Fruit fly (Drosophila melanogaster) whole organism, embryonic: ENCODE data around the gene Agpat4.

Experiments
- Bgb ChIP-seq: fragments of 200-800 bp; sonication (Bioruptor generic); IDR thresholded peaks from 2 replicates; pipeline ENCODE4 v1.3.6; 2022; ENCODE audit warnings: missing biosample characterization, missing genetic modification characterization; ENCODE audit not compliant: partially characterized antibody
- CG10431 ChIP-seq: fragments of 200-800 bp; sonication (Bioruptor generic); optimal IDR thresholded peaks from 3 replicates; lab custom pipeline; 2018; ENCODE audit warnings: missing biosample characterization, mild to moderate bottlenecking, missing genetic modification characterization
- CG11398 ChIP-seq: fragments of 200-800 bp; sonication (Bioruptor generic); optimal IDR thresholded peaks from 2 replicates; lab custom pipeline; 2016; ENCODE audit warnings: missing biosample characterization, missing genetic modification characterization
- CG11560 ChIP-seq: fragments of 200-800 bp; sonication (Bioruptor generic); IDR thresholded peaks from 3 replicates; pipeline ENCODE4 v1.3.6; 2022; ENCODE audit warnings: missing biosample characterization, missing genetic modification characterization
- CG1233 ChIP-seq: fragments of 200-800 bp; sonication (Bioruptor generic); optimal IDR thresholded peaks from 4 replicates; lab custom pipeline; 2018; ENCODE audit warnings: missing biosample characterization, mild to moderate bottlenecking, missing genetic modification characterization
- CG14441 ChIP-seq: fragments of 200-800 bp; sonication (Bioruptor generic); IDR thresholded peaks from 2 replicates; pipeline ENCODE4 v1.3.6; 2022; ENCODE audit warnings: missing biosample characterization, missing genetic modification characterization
- CG14710 ChIP-seq: fragments of 200-800 bp; sonication (Bioruptor generic); optimal IDR thresholded peaks from 3 replicates; lab custom pipeline; 2019; ENCODE audit warnings: missing biosample characterization, mild to moderate bottlenecking, missing genetic modification characterization, moderate library complexity
- CG15269 ChIP-seq: fragments of 200-800 bp; sonication (Bioruptor generic); optimal IDR thresholded peaks from 2 replicates; lab custom pipeline; 2018; ENCODE audit warnings: missing biosample characterization, mild to moderate bottlenecking, missing genetic modification characterization, moderate library complexity
- CG17328 ChIP-seq: fragments of 200-800 bp; sonication (Bioruptor generic); IDR thresholded peaks from 2 replicates; pipeline ENCODE4 v1.3.6; 2022; ENCODE audit warnings: missing biosample characterization, missing genetic modification characterization
- CG17912 ChIP-seq: fragments of 200-800 bp; sonication (Bioruptor generic); optimal IDR thresholded peaks from 2 replicates; lab custom pipeline; 2018; ENCODE audit warnings: missing biosample characterization, mild to moderate bottlenecking, missing genetic modification characterization
- CG2678 ChIP-seq: fragments of 200-800 bp; sonication (Bioruptor generic); optimal IDR thresholded peaks from 3 replicates; lab custom pipeline; 2019; ENCODE audit warnings: missing biosample characterization, mild to moderate bottlenecking, missing genetic modification characterization, moderate library complexity
- CG2889 ChIP-seq: fragments of 200-800 bp; sonication (Bioruptor generic); IDR thresholded peaks from 3 replicates; pipeline ENCODE4 v1.3.6; 2022; ENCODE audit warnings: missing biosample characterization, missing genetic modification characterization
- CG42726 ChIP-seq: fragments of 200-800 bp; sonication (Bioruptor generic); IDR thresholded peaks from 2 replicates; pipeline ENCODE4 v1.3.6; 2022; ENCODE audit warnings: missing biosample characterization, missing genetic modification characterization; ENCODE audit not compliant: partially characterized antibody
- CG4730 ChIP-seq: fragments of 200-800 bp; sonication (Bioruptor generic); IDR thresholded peaks from 2 replicates; pipeline ENCODE4 v1.3.6; 2022; ENCODE audit warnings: missing biosample characterization, missing genetic modification characterization
- CG5245 ChIP-seq: fragments of 200-800 bp; sonication (Bioruptor generic); optimal IDR thresholded peaks from 3 replicates; lab custom pipeline; 2016; ENCODE audit warnings: missing biosample characterization, missing genetic modification characterization
- CG6683 ChIP-seq: fragments of 200-800 bp; sonication (Bioruptor generic); optimal IDR thresholded peaks from 2 replicates; lab custom pipeline; 2017; ENCODE audit warnings: missing biosample characterization, mild to moderate bottlenecking, missing genetic modification characterization, missing genetic modification reagents
- CG6791 ChIP-seq: fragments of 200-800 bp; sonication (Bioruptor generic); IDR thresholded peaks from 3 replicates; pipeline ENCODE4 v1.3.6; 2022; ENCODE audit warnings: missing biosample characterization, missing genetic modification characterization; ENCODE audit not compliant: partially characterized antibody
- CG7745 ChIP-seq: fragments of 200-800 bp; sonication (Bioruptor generic); optimal IDR thresholded peaks from 2 replicates; lab custom pipeline; 2018; ENCODE audit warnings: missing biosample characterization, mild to moderate bottlenecking, missing genetic modification characterization, moderate library complexity
- CG7786 ChIP-seq: fragments of 200-800 bp; sonication (Bioruptor generic); optimal IDR thresholded peaks from 2 replicates; lab custom pipeline; 2016; ENCODE audit warnings: missing biosample characterization, missing genetic modification characterization
- CG8388 ChIP-seq: fragments of 200-800 bp; sonication (Bioruptor generic); optimal IDR thresholded peaks from 2 replicates; lab custom pipeline; 2019; ENCODE audit warnings: missing biosample characterization, mild to moderate bottlenecking, missing genetic modification characterization, moderate library complexity
- CTCF ChIP-seq: fragments of 200-800 bp; sonication (Bioruptor generic); optimal IDR thresholded peaks from 2 replicates; lab custom pipeline; 2017; ENCODE audit warnings: missing biosample characterization, mild to moderate bottlenecking, missing genetic modification characterization, moderate library complexity
- Camta ChIP-seq: fragments of 200-800 bp; sonication (Bioruptor generic); optimal IDR thresholded peaks from 2 replicates; lab custom pipeline; 2016; ENCODE audit warnings: missing biosample characterization, missing genetic modification characterization
- CkIIα-i1 ChIP-seq: fragments of 200-800 bp; sonication (Bioruptor generic); IDR thresholded peaks from 2 replicates; pipeline ENCODE4 v1.3.6; 2022; ENCODE audit warnings: missing biosample characterization, missing genetic modification characterization
- CrebB ChIP-seq: fragments of 200-800 bp; sonication (Bioruptor generic); optimal IDR thresholded peaks from 3 replicates; lab custom pipeline; 2018; ENCODE audit warnings: missing biosample characterization, mild to moderate bottlenecking, missing genetic modification characterization
- D ChIP-seq, 2 experiments: fragments of 200-800 bp in 1 of 2; fragments of >200 bp in 1 of 2; sonication (Bioruptor generic) in 1 of 2; optimal IDR thresholded peaks; 2 replicates in 1 of 2; 3 replicates in 1 of 2; lab custom pipeline; 2017; ENCODE audit warnings: mild to moderate bottlenecking in 1 of 2, missing biosample characterization in 1 of 2, missing genetic modification characterization in 1 of 2, missing genetic modification reagents in 1 of 2
- Dll ChIP-seq: fragments of 200-800 bp; sonication (Bioruptor generic); IDR thresholded peaks from 4 replicates; pipeline ENCODE4 v1.3.6; 2022; ENCODE audit warnings: missing biosample characterization, missing genetic modification characterization; ENCODE audit not compliant: partially characterized antibody
- E2f1 ChIP-seq: fragments of 200-800 bp; sonication (Bioruptor generic); IDR thresholded peaks from 2 replicates; pipeline ENCODE4 v1.3.6; 2022; ENCODE audit warnings: missing biosample characterization, missing genetic modification characterization
- Ets65A ChIP-seq: fragments of 200-800 bp; sonication (Bioruptor generic); peaks from one replicate; lab custom pipeline; 2016; ENCODE audit warnings: missing biosample characterization, missing genetic modification characterization
- Meics ChIP-seq: fragments of 200-800 bp; sonication (Bioruptor generic); optimal IDR thresholded peaks from 2 replicates; lab custom pipeline; 2017; ENCODE audit warnings: missing biosample characterization, mild to moderate bottlenecking, missing genetic modification characterization
- NFAT ChIP-seq: fragments of 200-800 bp; sonication (Bioruptor generic); IDR thresholded peaks from 2 replicates; pipeline ENCODE4 v1.3.6; 2022; ENCODE audit warnings: missing biosample characterization, missing genetic modification characterization
- Pdp1 ChIP-seq, 2 experiments: fragments of 200-800 bp; sonication (Bioruptor generic); optimal IDR thresholded peaks; 3 replicates each; lab custom pipeline; 2016; ENCODE audit warnings: missing biosample characterization in 2 of 2, missing genetic modification characterization in 2 of 2, mild to moderate bottlenecking in 1 of 2, moderate library complexity in 1 of 2
- btn ChIP-seq: fragments of 200-800 bp; sonication (Bioruptor generic); optimal IDR thresholded peaks from 2 replicates; lab custom pipeline; 2016; ENCODE audit warnings: missing biosample characterization, missing genetic modification characterization
- caup ChIP-seq: fragments of 200-800 bp; sonication (Bioruptor generic); optimal IDR thresholded peaks from 3 replicates; lab custom pipeline; 2017; ENCODE audit warnings: missing biosample characterization, mild to moderate bottlenecking, missing genetic modification characterization, moderate library complexity; ENCODE audit not compliant: severe bottlenecking
- da ChIP-seq: fragments of 200-800 bp; sonication (Bioruptor generic); optimal IDR thresholded peaks from 2 replicates; lab custom pipeline; 2016; ENCODE audit warnings: missing biosample characterization, missing genetic modification characterization
- dysf ChIP-seq: fragments of 200-800 bp; sonication (Bioruptor generic); IDR thresholded peaks from 3 replicates; pipeline ENCODE4 v1.3.6; 2022; ENCODE audit warnings: missing biosample characterization, missing genetic modification characterization
- fd3F ChIP-seq: fragments of 200-800 bp; sonication (Bioruptor generic); optimal IDR thresholded peaks from 2 replicates; lab custom pipeline; 2018; ENCODE audit warnings: missing biosample characterization, mild to moderate bottlenecking, missing genetic modification characterization, moderate library complexity
- grau ChIP-seq: fragments of 200-800 bp; optimal IDR thresholded peaks from 3 replicates; lab custom pipeline; 2019; ENCODE audit warnings: missing biosample characterization, mild to moderate bottlenecking, missing genetic modification characterization, moderate library complexity
- jumu ChIP-seq: fragments of 200-800 bp; sonication (Bioruptor generic); optimal IDR thresholded peaks from 3 replicates; lab custom pipeline; 2016; ENCODE audit warnings: missing biosample characterization, missing genetic modification characterization
- kni ChIP-seq: fragments of 200-800 bp; sonication (Bioruptor generic); optimal IDR thresholded peaks from 3 replicates; lab custom pipeline; 2017; ENCODE audit warnings: mild to moderate bottlenecking, missing biosample characterization, missing genetic modification reagents, missing genetic modification characterization
- mam ChIP-seq: fragments of 200-800 bp; sonication (Bioruptor generic); optimal IDR thresholded peaks from 3 replicates; lab custom pipeline; 2016; ENCODE audit warnings: missing biosample characterization, missing genetic modification characterization
- org-1 ChIP-seq: fragments of 200-800 bp; sonication (Bioruptor generic); optimal IDR thresholded peaks from 2 replicates; lab custom pipeline; 2017; ENCODE audit warnings: missing biosample characterization, missing genetic modification characterization
- phol ChIP-seq: fragments of 200-800 bp; sonication (Bioruptor generic); optimal IDR thresholded peaks from 3 replicates; lab custom pipeline; 2018; ENCODE audit warnings: missing biosample characterization, mild to moderate bottlenecking, missing genetic modification characterization, moderate library complexity
- rib ChIP-seq: fragments of 200-800 bp; sonication (Bioruptor generic); IDR thresholded peaks from 2 replicates; pipeline ENCODE4 v1.3.6; 2022; ENCODE audit warnings: missing biosample characterization, missing genetic modification characterization
- sens-2 ChIP-seq: fragments of 200-800 bp; sonication (Bioruptor generic); IDR thresholded peaks from 2 replicates; pipeline ENCODE4 v1.3.6; 2022; ENCODE audit warnings: missing biosample characterization, missing genetic modification characterization
- slbo ChIP-seq: fragments of 200-800 bp; sonication (Bioruptor generic); IDR thresholded peaks from 2 replicates; pipeline ENCODE4 v1.3.6; 2022; ENCODE audit warnings: missing biosample characterization, missing genetic modification characterization
- sob ChIP-seq: fragments of 200-800 bp; sonication (Bioruptor generic); IDR thresholded peaks from 2 replicates; pipeline ENCODE4 v1.3.6; 2022; ENCODE audit warnings: missing biosample characterization, missing genetic modification characterization
- stc ChIP-seq: fragments of 200-800 bp; sonication (Bioruptor generic); IDR thresholded peaks from 2 replicates; pipeline ENCODE4 v1.3.6; 2022; ENCODE audit warnings: missing biosample characterization, missing genetic modification characterization
- twi ChIP-seq: fragments of 200-800 bp; optimal IDR thresholded peaks from 2 replicates; lab custom pipeline; 2019; ENCODE audit warnings: missing biosample characterization, mild to moderate bottlenecking, missing genetic modification characterization, moderate library complexity
- z ChIP-seq: fragments of 200-800 bp; sonication (Bioruptor generic); IDR thresholded peaks from 3 replicates; pipeline ENCODE4 v1.3.6; 2022; ENCODE audit warnings: missing biosample characterization, missing genetic modification characterization
- zfh2 ChIP-seq: fragments of 200-800 bp; sonication (Bioruptor generic); optimal IDR thresholded peaks from 2 replicates; lab custom pipeline; 2016; ENCODE audit warnings: missing biosample characterization, missing genetic modification characterization

Gene Agpat4

DNA sequence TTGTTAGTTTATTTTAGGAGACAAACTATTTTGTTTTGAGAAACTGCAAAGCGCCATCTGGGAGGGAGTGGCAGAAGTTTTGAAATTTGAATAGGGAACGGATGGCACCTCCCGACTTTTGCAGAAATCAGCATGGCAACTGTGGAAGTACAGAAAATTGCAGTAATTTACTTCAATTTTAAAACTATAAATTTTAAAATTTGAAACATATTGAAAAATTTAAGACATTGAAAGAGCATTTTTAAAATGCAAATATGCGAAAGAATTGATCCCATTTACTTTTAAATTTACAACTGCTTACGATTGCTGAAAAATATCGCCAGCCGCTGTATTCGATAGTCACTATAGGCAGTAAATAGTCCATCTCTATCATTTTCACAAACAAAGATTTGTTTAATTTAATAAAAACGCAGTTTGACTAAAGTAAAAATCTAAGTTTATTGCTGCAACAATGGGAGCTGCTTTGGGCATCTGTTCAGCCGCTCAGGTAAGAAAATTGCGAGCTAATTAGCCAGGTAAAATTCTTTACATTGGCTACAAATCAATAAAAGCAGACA, 31.1 kb upstream of the Agpat4 start, which contains the start of gene Serinc (continued):
- TF ChIP-seq CG14710 (tag; lab: Kevin White, UChicago) (peak; percentile 86), mam (peak; percentile 63), Bgb (GFP tag; lab: Robert Waterston, UW) (peak; percentile 98), slbo (peak; percentile 70), CG10431 (GFP tag; lab: Kevin White, UChicago) (peak; percentile 14), z (GFP tag; lab: Robert Waterston, UW) (no peak), Pdp1 (GFP tag; optimal IDR thresholded peaks at IDR 0.05; lab: Kevin White, UChicago) (peak; percentile 41 to 47), zfh2 (peak; percentile 55), Camta (peak; percentile 54), CG6791 (GFP tag; lab: Robert Waterston, UW) (peak; percentile 96), da (GFP tag; lab: Kevin White, UChicago) (no peak), CG11560 (peak; percentile 67; the same call in 2 of the 3 replicates), CG17912 (GFP tag; lab: Kevin White, UChicago) (peak; percentile 27), CG11398 (GFP tag; lab: Kevin White, UChicago) (peak; percentile 38), CG15269 (tag; lab: Kevin White, UChicago) (no peak), CG14441 (GFP tag; lab: Robert Waterston, UW) (peak; percentile 52; the same call in 1 of the 2 replicates), CG5245 (peak; percentile 58), caup (GFP tag; lab: Kevin White, UChicago) (peak; percentile 59), CG8388 (GFP tag; lab: Kevin White, UChicago) (peak; percentile 26), Meics (GFP tag; lab: Kevin White, UChicago) (peak; percentile 57), CrebB (tag; lab: Kevin White, UChicago) (peak; percentile 61), NFAT (GFP tag; lab: Robert Waterston, UW) (no peak), fd3F (GFP tag; lab: Kevin White, UChicago) (peak; percentile 17), CG1233 (GFP tag; lab: Kevin White, UChicago) (peak; percentile 28), dysf (GFP tag; lab: Robert Waterston, UW) (peak; percentile 58), twi (tag; lab: Kevin White, UChicago) (peak; percentile 46), org-1 (GFP tag; lab: Kevin White, UChicago) (no peak), sens-2 (GFP tag; lab: Robert Waterston, UW) (no peak), E2f1 (GFP tag; lab: Robert Waterston, UW) (0 out of 2 replicates have a peak, but pooled peaks have one; percentile 33), CG2889 (GFP tag; lab: Robert Waterston, UW) (no peak), Dll (GFP tag; lab: Robert Waterston, UW) (peak; percentile 99), CG17328 (no peak), CG2678 (tag; lab: Kevin White, UChicago) (no peak), Ets65A (GFP tag; lab: Kevin White, UChicago) (peak; percentile 97), stc (GFP tag; lab: Robert Waterston, UW) (no peak), sob (peak; percentile 72), rib (GFP tag; lab: Robert Waterston, UW) (no peak), btn (GFP tag; lab: Kevin White, UChicago) (no peak), kni (GFP tag; lab: Kevin White, UChicago) (peak; percentile 24), CG7745 (tag; lab: Kevin White, UChicago) (no peak), CG6683 (GFP tag; lab: Kevin White, UChicago) (peak; percentile 32), CG7786 (no peak), CG4730 (GFP tag; lab: Robert Waterston, UW) (no peak), phol (tag; lab: Kevin White, UChicago) (peak; percentile 75), jumu (peak; percentile 51), CkIIα-i1 (GFP tag; lab: Robert Waterston, UW) (no peak), grau (tag; lab: Kevin White, UChicago) (peak; percentile 56), D (optimal IDR thresholded peaks at IDR 0.05; lab: Kevin White, UChicago) (no peak), D (GFP tag; optimal IDR thresholded peaks at IDR 0.05; lab: Kevin White, UChicago) (peak; percentile 33), CG42726 (GFP tag; lab: Robert Waterston, UW) (peak; percentile 95), CTCF (peak; percentile 97)
